Worm (Caenorhabditis elegans) whole organism, L2 larva: ENCODE measurements around the gene str-101.

Experiments used
- R02D3.7 ChIP-seq: fragments of 150-350 bp; optimal IDR thresholded peaks from 2 replicates; lab custom pipeline; 2014; ENCODE audit warnings: missing biosample characterization, missing genetic modification characterization
- Y55F3AM.14 ChIP-seq: fragments of 200-800 bp; sonication (Bioruptor generic); optimal IDR thresholded peaks from 2 replicates; lab custom pipeline; 2018; ENCODE audit warnings: mild to moderate bottlenecking, missing genetic modification characterization, missing compliant biosample characterization
- alr-1 ChIP-seq: fragments of 150-350 bp; optimal IDR thresholded peaks from 2 replicates; lab custom pipeline; 2014; ENCODE audit warnings: missing biosample characterization, missing genetic modification characterization
- aly-2 ChIP-seq: fragments of 150-350 bp; optimal IDR thresholded peaks from 2 replicates; lab custom pipeline; 2014; ENCODE audit warnings: missing biosample characterization, missing genetic modification characterization
- blmp-1 ChIP-seq: sonication (generic microtip); optimal IDR thresholded peaks from 2 replicates; lab custom pipeline; 2017; ENCODE audit warnings: missing genetic modification characterization, mild to moderate bottlenecking, missing compliant biosample characterization, antibody characterized with exemption, moderate library complexity; ENCODE audit not compliant: insufficient read depth
- ceh-16 ChIP-seq: fragments of 150-350 bp; optimal IDR thresholded peaks from 2 replicates; lab custom pipeline; 2014; ENCODE audit warnings: missing biosample characterization, missing genetic modification characterization
- ceh-82 ChIP-seq: fragments of 150-350 bp; optimal IDR thresholded peaks from 2 replicates; lab custom pipeline; 2014; ENCODE audit warnings: missing biosample characterization, missing genetic modification characterization
- egl-27 ChIP-seq: sonication (generic microtip); optimal IDR thresholded peaks from 3 replicates; lab custom pipeline; 2017; ENCODE audit warnings: missing biosample characterization, missing genetic modification reagents, missing genetic modification characterization
- elt-1 ChIP-seq: fragments of 150-350 bp; optimal IDR thresholded peaks from 2 replicates; lab custom pipeline; 2014; ENCODE audit warnings: missing biosample characterization, missing genetic modification characterization
- elt-3 ChIP-seq: sonication (generic microtip); optimal IDR thresholded peaks from 2 replicates; lab custom pipeline; 2017; ENCODE audit warnings: missing biosample characterization, missing genetic modification characterization
- fos-1 ChIP-seq: fragments of 150-350 bp; optimal IDR thresholded peaks from 2 replicates; lab custom pipeline; 2014; ENCODE audit warnings: missing biosample characterization, missing genetic modification characterization
- gmeb-1 ChIP-seq: fragments of 150-350 bp; optimal IDR thresholded peaks from 2 replicates; lab custom pipeline; 2014; ENCODE audit warnings: missing biosample characterization, missing genetic modification characterization
- lin-11 ChIP-seq: fragments of 150-350 bp; sonication (generic microtip); optimal IDR thresholded peaks from 2 replicates; lab custom pipeline; 2014; ENCODE audit warnings: missing biosample characterization, missing genetic modification characterization, inconsistent platforms, mixed read lengths
- lin-39 ChIP-seq: fragments of 150-350 bp; optimal IDR thresholded peaks from 2 replicates; lab custom pipeline; 2014; ENCODE audit warnings: missing biosample characterization, missing genetic modification reagents, missing genetic modification characterization
- lsy-2 ChIP-seq, 2 experiments: fragments of 150-350 bp in 1 of 2; sonication (generic microtip) in 1 of 2; optimal IDR thresholded peaks; 2 replicates each; lab custom pipeline; 2014 to 2017; ENCODE audit warnings: missing biosample characterization in 2 of 2, missing genetic modification characterization in 2 of 2
- mbf-1 ChIP-seq: sonication (generic microtip); optimal IDR thresholded peaks from 2 replicates; lab custom pipeline; 2017; ENCODE audit warnings: missing biosample characterization, missing genetic modification characterization
- mdl-1 ChIP-seq, 2 experiments: fragments of 150-350 bp in 1 of 2; sonication (generic microtip) in 1 of 2; optimal IDR thresholded peaks; 2 replicates each; lab custom pipeline; 2017; ENCODE audit warnings: missing biosample characterization in 2 of 2, missing genetic modification characterization in 2 of 2
- nhr-10 ChIP-seq: sonication (generic microtip); optimal IDR thresholded peaks from 2 replicates; lab custom pipeline; 2017; ENCODE audit warnings: missing biosample characterization, missing genetic modification characterization
- nhr-21 ChIP-seq: fragments of 150-350 bp; optimal IDR thresholded peaks from 2 replicates; lab custom pipeline; 2014; ENCODE audit warnings: missing biosample characterization, missing genetic modification characterization
- nhr-23 ChIP-seq: fragments of 150-350 bp; optimal IDR thresholded peaks from 2 replicates; lab custom pipeline; 2014; ENCODE audit warnings: missing biosample characterization, missing genetic modification reagents, missing genetic modification characterization
- nhr-237 ChIP-seq: fragments of 150-350 bp; optimal IDR thresholded peaks from 2 replicates; lab custom pipeline; 2014; ENCODE audit warnings: missing biosample characterization, missing genetic modification characterization
- nhr-25 ChIP-seq: fragments of 150-350 bp; sonication (generic microtip); optimal IDR thresholded peaks from 3 replicates; lab custom pipeline; 2014; ENCODE audit warnings: missing biosample characterization, missing genetic modification characterization
- nhr-77 ChIP-seq: fragments of 150-350 bp; optimal IDR thresholded peaks from 2 replicates; lab custom pipeline; 2014; ENCODE audit warnings: missing biosample characterization, missing genetic modification characterization
- peb-1 ChIP-seq: fragments of 150-350 bp; optimal IDR thresholded peaks from 2 replicates; lab custom pipeline; 2014; ENCODE audit warnings: missing biosample characterization, missing genetic modification characterization
- skn-1 ChIP-seq: sonication (generic microtip); optimal IDR thresholded peaks from 2 replicates; lab custom pipeline; 2017; ENCODE audit warnings: missing biosample characterization, missing genetic modification characterization
- sma-3 ChIP-seq: sonication (generic microtip); optimal IDR thresholded peaks from 2 replicates; lab custom pipeline; 2016; ENCODE audit warnings: missing genetic modification reagents, missing genetic modification characterization, missing compliant biosample characterization
- snpc-4 ChIP-seq: fragments of 150-350 bp; optimal IDR thresholded peaks from 2 replicates; lab custom pipeline; 2014; ENCODE audit warnings: missing biosample characterization, missing genetic modification characterization
- unc-39 ChIP-seq: fragments of 150-350 bp; optimal IDR thresholded peaks from 2 replicates; lab custom pipeline; 2014; ENCODE audit warnings: missing biosample characterization, missing genetic modification characterization
- unc-62 ChIP-seq: fragments of 150-350 bp; optimal IDR thresholded peaks from 2 replicates; lab custom pipeline; 2014; ENCODE audit warnings: missing biosample characterization, missing genetic modification reagents, missing genetic modification characterization
- ztf-1 ChIP-seq: fragments of 200-800 bp; sonication (Bioruptor generic); conservative IDR thresholded peaks from 2 replicates; pipeline ENCODE4 v1.3.6; 2022; ENCODE audit warnings: missing genetic modification characterization, missing compliant biosample characterization
- ztf-11 ChIP-seq: sonication (generic microtip); optimal IDR thresholded peaks from 2 replicates; lab custom pipeline; 2017; ENCODE audit warnings: missing biosample characterization, missing genetic modification characterization
- ztf-4 ChIP-seq: fragments of 150-350 bp; optimal IDR thresholded peaks from 2 replicates; lab custom pipeline; 2014; ENCODE audit warnings: missing biosample characterization, missing genetic modification characterization

The str-101 gene

DNA sequence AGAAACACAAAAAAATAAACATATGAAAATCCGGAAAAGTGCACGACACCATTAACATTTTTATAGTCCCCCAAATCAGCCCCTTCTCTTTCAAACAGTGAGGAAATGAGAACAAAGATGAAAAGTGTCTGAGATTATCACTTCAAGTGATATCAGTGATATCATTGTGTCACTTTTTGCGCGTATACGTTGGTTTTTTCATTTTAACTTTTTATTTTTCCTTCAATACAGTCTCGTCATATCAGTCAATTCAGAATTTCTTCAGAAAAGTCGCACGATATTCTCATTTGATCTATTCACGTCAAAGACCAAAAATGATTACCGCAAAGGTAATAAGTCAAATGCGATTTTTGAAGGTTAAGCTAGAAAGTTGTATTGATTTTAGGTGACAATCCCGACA, 7.1 kb downstream of the str-101 start, which contains the start of gene twk-34:
twk-34 (plus strand) TSS at position 216 of the 400 bp plus-strand sequence.
- TF ChIP-seq blmp-1 (no peak), peb-1 (tag; lab: Kevin White, UChicago) (no peak)
- TF ChIP-seq, all 48 proteins: peak for 0

ce11 chrV:15702263-15702662, 9.5 kb downstream of the str-101 start, which contains the start of gene nhr-53:
Gene nhr-53, minus strand, starts transcription at chrV:15702363.
- TF ChIP-seq gmeb-1 (tag; lab: Kevin White, UChicago) (no peak), skn-1 (tag; lab: Kevin White, UChicago) (no peak), unc-39 (tag; lab: Kevin White, UChicago) (no peak), R02D3.7 (no peak), elt-1 (tag; lab: Kevin White, UChicago) (no peak), lin-11 (no peak), alr-1 (tag; lab: Kevin White, UChicago) (no peak), ceh-82 (tag; lab: Kevin White, UChicago) (no peak), lsy-2 (tag; optimal IDR thresholded peaks at IDR 0.05; lab: Kevin White, UChicago) (no peak)

ce11 chrV:15699799-15700198, 12.0 kb downstream of the str-101 start, which contains the start of gene nhr-199:
Gene nhr-199, minus strand, starts transcription at chrV:15699899.
- TF ChIP-seq elt-1 (tag; lab: Kevin White, UChicago) (no peak), unc-39 (tag; lab: Kevin White, UChicago) (no peak), lin-11 (no peak), nhr-21 (tag; lab: Kevin White, UChicago) (no peak), egl-27 (tag; lab: Kevin White, UChicago) (no peak), mbf-1 (tag; lab: Kevin White, UChicago) (no peak), nhr-237 (tag; lab: Kevin White, UChicago) (no peak), fos-1 (tag; lab: Kevin White, UChicago) (no peak), skn-1 (tag; lab: Kevin White, UChicago) (no peak), nhr-10 (tag; lab: Kevin White, UChicago) (no peak), ztf-1 (GFP tag; lab: Robert Waterston, UW) (no peak)

DNA sequence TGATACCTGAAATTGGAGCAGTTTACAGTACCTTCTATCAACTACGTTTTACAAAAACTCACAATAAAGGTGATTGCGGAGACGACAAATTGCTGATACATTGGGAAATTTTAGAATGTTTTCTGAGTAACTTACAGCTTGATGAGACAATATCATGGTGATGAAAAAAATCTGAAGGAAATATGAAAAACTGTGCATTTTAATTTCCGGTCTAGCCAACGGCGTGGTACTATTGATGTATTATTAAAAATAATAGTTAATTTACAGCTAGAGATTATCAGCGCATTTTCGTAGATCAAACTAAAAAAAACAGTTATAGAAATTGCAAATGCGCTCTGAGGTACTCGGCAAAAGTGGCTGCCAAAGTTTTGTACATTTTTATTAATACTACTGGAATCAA, 13.7 kb downstream of the str-101 start, which contains the start of gene srx-29:
srx-29 (minus strand) TSS at position 101 of the 400 bp plus-strand sequence.
- TF ChIP-seq ztf-1 (GFP tag; lab: Robert Waterston, UW): no peak
- no peak for TF ChIP-seq ztf-11
- TF ChIP-seq ztf-4 (tag; lab: Kevin White, UChicago): no peak
- TF ChIP-seq nhr-23 (tag; lab: Kevin White, UChicago): no peak
- TF ChIP-seq unc-39 (tag; lab: Kevin White, UChicago): no peak
- no peak for TF ChIP-seq blmp-1
- no peak for TF ChIP-seq elt-3 (tag; lab: Kevin White, UChicago)
- TF ChIP-seq Y55F3AM.14: no peak
- no peak for TF ChIP-seq alr-1 (tag; lab: Kevin White, UChicago)
- TF ChIP-seq snpc-4 (tag; lab: Kevin White, UChicago): no peak
- no peak for TF ChIP-seq aly-2 (tag; lab: Kevin White, UChicago)
- no peak for TF ChIP-seq elt-1 (tag; lab: Kevin White, UChicago)
- TF ChIP-seq ceh-16 (tag; lab: Kevin White, UChicago): no peak
- no peak for TF ChIP-seq unc-62 (GFP tag; lab: Kevin White, UChicago)
- no peak for TF ChIP-seq nhr-25 (tag; lab: Kevin White, UChicago)
- TF ChIP-seq sma-3 (GFP tag; lab: Kevin White, UChicago): no peak
- TF ChIP-seq skn-1 (tag; lab: Kevin White, UChicago): no peak

- TF ChIP-seq peb-1 (tag; lab: Kevin White, UChicago) (no peak), ceh-16 (tag; lab: Kevin White, UChicago) (no peak), nhr-25 (tag; lab: Kevin White, UChicago) (no peak), mdl-1 (tag; optimal IDR thresholded peaks at IDR 0.05; lab: Kevin White, UChicago) (no peak), nhr-10 (tag; lab: Kevin White, UChicago) (no peak), nhr-77 (no peak), aly-2 (tag; lab: Kevin White, UChicago) (no peak), R02D3.7 (no peak), blmp-1 (no peak), lin-39 (tag; lab: Kevin White, UChicago) (no peak)
Observed at ce11 chrV:15693682-15694081, 18.1 kb downstream of the str-101 start, which contains the start of gene nhr-198. Gene nhr-198, plus strand, starts transcription at chrV:15693994.
